ENCODE assay signal across 5 worm cellular contexts in the genomic region with DNA sequence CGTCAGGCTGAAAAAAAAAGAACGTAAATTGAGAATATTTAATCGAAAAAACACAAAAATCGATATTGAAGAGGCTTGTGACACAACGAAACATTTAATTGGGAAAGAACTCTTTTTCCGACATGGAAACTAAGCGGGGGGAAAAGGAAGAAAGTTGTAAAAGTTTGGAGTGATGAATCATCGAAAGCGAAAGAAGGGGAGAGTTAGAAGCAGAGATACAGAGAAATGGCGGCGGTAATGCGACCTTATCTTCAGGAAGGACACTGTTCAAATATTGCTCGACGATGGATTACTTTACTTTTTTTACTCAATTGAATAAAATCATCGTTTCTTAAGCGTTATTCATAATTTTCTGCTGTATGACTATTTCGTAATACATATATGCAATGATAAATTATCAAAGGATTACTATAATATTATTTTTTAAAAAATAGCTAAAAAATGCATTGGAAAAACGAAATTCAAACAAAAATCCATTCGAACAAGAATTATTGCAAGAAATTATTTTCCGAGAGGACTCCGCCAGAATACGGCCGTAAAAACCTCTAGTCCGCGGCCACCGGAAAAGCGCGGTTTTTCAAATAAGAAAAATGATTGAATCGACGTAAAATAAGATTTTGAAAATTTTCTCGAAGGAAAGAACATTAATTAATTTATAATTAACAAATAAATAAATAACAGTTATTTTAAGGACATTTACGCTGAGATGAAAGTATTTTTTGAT.
TF ChIP-seq lines count a peak whose summit lies in the region.

A gene (minus strand): TSS at position 13 of the 724 bp plus-strand sequence.

TF ChIP-seq in whole organism, L1 larva, 84 proteins besides CTCF, POLR2A, EP300 and RAD21 (continues in another document):
- peak; percentile 37 for TF ChIP-seq lin-15B (tag; optimal IDR thresholded peaks at IDR 0.05; lab: Kevin White, UChicago)
- peak; percentile 95 for TF ChIP-seq egl-13 (tag; optimal IDR thresholded peaks at IDR 0.05; lab: Kevin White, UChicago)
- TF ChIP-seq unc-62 (GFP tag; optimal IDR thresholded peaks at IDR 0.05; lab: Kevin White, UChicago), result no peak
- TF ChIP-seq mep-1 (tag; optimal IDR thresholded peaks at IDR 0.05; lab: Kevin White, UChicago), result peak; percentile 52
- TF ChIP-seq lir-3 (tag; optimal IDR thresholded peaks at IDR 0.05; lab: Kevin White, UChicago; ENCODE audit: poor library complexity), result peak; percentile 96
- peak; percentile 97 for TF ChIP-seq ceh-90 (tag; optimal IDR thresholded peaks at IDR 0.05; lab: Kevin White, UChicago)
- TF ChIP-seq ceh-82 (tag; optimal IDR thresholded peaks at IDR 0.05; lab: Kevin White, UChicago), result peak; percentile 52 to 58 (median 55)
- peak; percentile 73 for TF ChIP-seq Y116A8C.19 (tag; optimal IDR thresholded peaks at IDR 0.05; lab: Kevin White, UChicago; ENCODE audit: borderline replicate concordance)
- peak; percentile 86 for TF ChIP-seq lin-39 (tag; optimal IDR thresholded peaks at IDR 0.05; lab: Kevin White, UChicago)
- TF ChIP-seq F16B12.6 (tag; optimal IDR thresholded peaks at IDR 0.05; lab: Kevin White, UChicago), result peak; percentile 0
- TF ChIP-seq nhr-47 (tag; optimal IDR thresholded peaks at IDR 0.05; lab: Kevin White, UChicago), result peak; percentile 95
- TF ChIP-seq efl-3 (GFP tag; optimal IDR thresholded peaks at IDR 0.05; lab: Kevin White, UChicago), result peak; percentile 80
- peak; percentile 95 for TF ChIP-seq irx-1 (tag; optimal IDR thresholded peaks at IDR 0.05; lab: Kevin White, UChicago)
- no peak for TF ChIP-seq aha-1 (tag; optimal IDR thresholded peaks at IDR 0.05; lab: Kevin White, UChicago)
- TF ChIP-seq mef-2 (tag; optimal IDR thresholded peaks at IDR 0.05; lab: Kevin White, UChicago), result no peak
- TF ChIP-seq snu-23 (GFP tag; optimal IDR thresholded peaks at IDR 0.05; lab: Kevin White, UChicago), result peak; percentile 77

TF ChIP-seq in whole organism, L3 larva, 47 proteins besides CTCF, POLR2A, EP300 and RAD21 (continues in another document):
- TF ChIP-seq ceh-82 (tag; optimal IDR thresholded peaks at IDR 0.05; lab: Kevin White, UChicago), result peak; percentile 47
- TF ChIP-seq aly-2 (tag; optimal IDR thresholded peaks at IDR 0.05; lab: Kevin White, UChicago), result no peak
- peak; percentile 26 for TF ChIP-seq elt-1 (tag; optimal IDR thresholded peaks at IDR 0.05; lab: Kevin White, UChicago)
- TF ChIP-seq nhr-77 (tag; optimal IDR thresholded peaks at IDR 0.05; lab: Kevin White, UChicago), result no peak
- peak; percentile 42 for TF ChIP-seq lin-39 (tag; optimal IDR thresholded peaks at IDR 0.05; lab: Kevin White, UChicago)
- peak; percentile 6 for TF ChIP-seq ama-1 (optimal IDR thresholded peaks at IDR 0.05; lab: Kevin White, UChicago)
- TF ChIP-seq daf-12 (tag; optimal IDR thresholded peaks at IDR 0.05; lab: Kevin White, UChicago), result no peak
- peak; percentile 86 for TF ChIP-seq nhr-43 (tag; optimal IDR thresholded peaks at IDR 0.05; lab: Kevin White, UChicago; ENCODE audit: poor library complexity, severe bottlenecking)
- TF ChIP-seq snpc-4 (tag; optimal IDR thresholded peaks at IDR 0.05; lab: Kevin White, UChicago), result no peak
- no peak for TF ChIP-seq unc-62 (GFP tag; optimal IDR thresholded peaks at IDR 0.05; lab: Kevin White, UChicago)
- TF ChIP-seq nhr-67 (tag; optimal IDR thresholded peaks at IDR 0.05; lab: Kevin White, UChicago), result no peak
- peak; percentile 20 for TF ChIP-seq pqm-1 (tag; optimal IDR thresholded peaks at IDR 0.05; lab: Kevin White, UChicago)
- TF ChIP-seq ceh-28 (tag; optimal IDR thresholded peaks at IDR 0.05; lab: Kevin White, UChicago), result no peak
- TF ChIP-seq unc-39 (tag; optimal IDR thresholded peaks at IDR 0.05; lab: Kevin White, UChicago), result no peak
- peak; percentile 28 for TF ChIP-seq tbx-2 (tag; optimal IDR thresholded peaks at IDR 0.05; lab: Kevin White, UChicago)
- peak; percentile 52 for TF ChIP-seq lsy-12 (tag; optimal IDR thresholded peaks at IDR 0.05; lab: Kevin White, UChicago)
- peak; percentile 39 for TF ChIP-seq elt-2 (tag; optimal IDR thresholded peaks at IDR 0.05; lab: Kevin White, UChicago)

TF ChIP-seq in whole organism, early embryonic, 17 proteins besides CTCF, POLR2A, EP300 and RAD21:
- no peak for TF ChIP-seq hmbx-1 (tag; optimal IDR thresholded peaks at IDR 0.05; lab: Kevin White, UChicago)
- no peak for TF ChIP-seq ama-1 (optimal IDR thresholded peaks at IDR 0.05; lab: Kevin White, UChicago)
- TF ChIP-seq flt-1 (GFP tag; IDR thresholded peaks at IDR 0.05; lab: Robert Waterston, UW), result no peak
- TF ChIP-seq tbx-37 (GFP tag; conservative IDR thresholded peaks at IDR 0.05; lab: Robert Waterston, UW), result peak; percentile 80
- TF ChIP-seq tra-4 (tag; optimal IDR thresholded peaks at IDR 0.05; lab: Kevin White, UChicago), result no peak
- TF ChIP-seq scrt-1 (GFP tag; IDR thresholded peaks at IDR 0.05; lab: Robert Waterston, UW), result no peak
- peak; percentile 1 for TF ChIP-seq ceh-13 (GFP tag; optimal IDR thresholded peaks at IDR 0.05; lab: Kevin White, UChicago)
- TF ChIP-seq tbx-11 (GFP tag; IDR thresholded peaks at IDR 0.05; lab: Robert Waterston, UW), result no peak
- TF ChIP-seq F13C5.2 (tag; optimal IDR thresholded peaks at IDR 0.05; lab: Kevin White, UChicago), result no peak
- TF ChIP-seq B0310.2 (tag; optimal IDR thresholded peaks at IDR 0.05; lab: Kevin White, UChicago), result no peak
- no peak for TF ChIP-seq aly-1 (tag; optimal IDR thresholded peaks at IDR 0.05; lab: Kevin White, UChicago)
- no peak for TF ChIP-seq sea-1 (GFP tag; conservative IDR thresholded peaks at IDR 0.05; lab: Robert Waterston, UW)
- peak; percentile 79 for TF ChIP-seq pes-1 (GFP tag; IDR thresholded peaks at IDR 0.05; lab: Robert Waterston, UW)
- TF ChIP-seq ceh-36 (tag; optimal IDR thresholded peaks at IDR 0.05; lab: Kevin White, UChicago), result no peak
- no peak for TF ChIP-seq ets-7 (tag; optimal IDR thresholded peaks at IDR 0.05; lab: Kevin White, UChicago)
- TF ChIP-seq hmg-4 (GFP tag; optimal IDR thresholded peaks at IDR 0.05; lab: Kevin White, UChicago), result no peak
- TF ChIP-seq hnd-1 (tag; optimal IDR thresholded peaks at IDR 0.05; lab: Kevin White, UChicago), result no peak

TF ChIP-seq in whole organism, midembryonic, 9 proteins besides CTCF, POLR2A, EP300 and RAD21:
- TF ChIP-seq klf-2 (GFP tag; conservative IDR thresholded peaks at IDR 0.05; lab: Robert Waterston, UW) (0 out of 2 replicates have a peak, but pooled peaks have one; percentile 40), ztf-23 (GFP tag; IDR thresholded peaks at IDR 0.05; lab: Robert Waterston, UW) (peak; percentile 77), T22C8.4 (GFP tag; IDR thresholded peaks at IDR 0.05; lab: Robert Waterston, UW) (peak; percentile 34; the same call in 1 of the 2 replicates), flt-1 (GFP tag; IDR thresholded peaks at IDR 0.05; lab: Robert Waterston, UW) (peak; percentile 79), tab-1 (GFP tag; IDR thresholded peaks at IDR 0.05; lab: Robert Waterston, UW) (no peak), med-1 (GFP tag; optimal IDR thresholded peaks at IDR 0.05; lab: Kevin White, UChicago; ENCODE audit: insufficient read depth) (no peak), cog-1 (tag; optimal IDR thresholded peaks at IDR 0.05; lab: Kevin White, UChicago) (no peak), ztf-29 (GFP tag; IDR thresholded peaks at IDR 0.05; lab: Robert Waterston, UW) (no peak), ref-1 (GFP tag; conservative IDR thresholded peaks at IDR 0.05; lab: Robert Waterston, UW) (no peak)

TF ChIP-seq in whole organism, young adult, 124 proteins besides CTCF, POLR2A, EP300 and RAD21 (continues in another document):
- TF ChIP-seq snpc-1.1 (tag; optimal IDR thresholded peaks at IDR 0.05; lab: Kevin White, UChicago; ENCODE audit: insufficient read depth) (no peak), K12H6.12 (tag; optimal IDR thresholded peaks at IDR 0.05; lab: Kevin White, UChicago) (peak; percentile 42), dox-1 (GFP tag; IDR thresholded peaks at IDR 0.05; lab: Robert Waterston, UW) (no peak), ztf-25 (GFP tag; IDR thresholded peaks at IDR 0.05; lab: Robert Waterston, UW) (no peak), ets-4 (GFP tag; optimal IDR thresholded peaks at IDR 0.05; lab: Kevin White, UChicago) (no peak), madf-10 (tag; optimal IDR thresholded peaks at IDR 0.05; lab: Kevin White, UChicago) (peak; percentile 62), dpff-1 (tag; optimal IDR thresholded peaks at IDR 0.05; lab: Kevin White, UChicago) (no peak), Y79H2A.3 (GFP tag; conservative IDR thresholded peaks at IDR 0.05; lab: Robert Waterston, UW) (no peak), F57A8.1 (GFP tag; optimal IDR thresholded peaks at IDR 0.05; lab: Kevin White, UChicago) (no peak), F23B12.7 (tag; optimal IDR thresholded peaks at IDR 0.05; lab: Kevin White, UChicago; ENCODE audit: insufficient read depth) (no peak), rpc-1 (optimal IDR thresholded peaks at IDR 0.05; lab: Kevin White, UChicago) (no peak), rpc-1 (tag; optimal IDR thresholded peaks at IDR 0.05; lab: Kevin White, UChicago) (no peak), bed-1 (GFP tag; IDR thresholded peaks at IDR 0.05; lab: Robert Waterston, UW) (no peak), snpc-3.4 (tag; optimal IDR thresholded peaks at IDR 0.05; lab: Kevin White, UChicago) (no peak), ztf-28 (GFP tag; IDR thresholded peaks at IDR 0.05; lab: Robert Waterston, UW) (no peak), sptf-2 (GFP tag; optimal IDR thresholded peaks at IDR 0.05; lab: Kevin White, UChicago) (no peak), B0336.3 (GFP tag; IDR thresholded peaks at IDR 0.05; lab: Robert Waterston, UW) (no peak), attf-3 (GFP tag; conservative IDR thresholded peaks at IDR 0.05; lab: Robert Waterston, UW) (no peak), lsl-1 (GFP tag; optimal IDR thresholded peaks at IDR 0.05; lab: Kevin White, UChicago) (peak; percentile 45), gei-17 (GFP tag; optimal IDR thresholded peaks at IDR 0.05; lab: Kevin White, UChicago) (no peak), zim-3 (tag; optimal IDR thresholded peaks at IDR 0.05; lab: Kevin White, UChicago) (no peak), zfh-2 (GFP tag; conservative IDR thresholded peaks at IDR 0.05; lab: Robert Waterston, UW) (no peak), lin-35 (GFP tag; optimal IDR thresholded peaks at IDR 0.05; lab: Kevin White, UChicago) (peak in 1 of 3 experiments; percentile 89), ceh-100 (GFP tag; IDR thresholded peaks at IDR 0.05; lab: Robert Waterston, UW) (peak; percentile 33; the same call in 1 of the 2 replicates), rec-8 (tag; optimal IDR thresholded peaks at IDR 0.05; lab: Kevin White, UChicago) (peak in 1 of 2 experiments; percentile 56), nfya-1 (tag; optimal IDR thresholded peaks at IDR 0.05; lab: Kevin White, UChicago; ENCODE audit: borderline replicate concordance, insufficient read depth) (no peak), ztf-3 (GFP tag; optimal IDR thresholded peaks at IDR 0.05; lab: Kevin White, UChicago) (no peak), Y53G8AR.9 (GFP tag; conservative IDR thresholded peaks at IDR 0.05; lab: Robert Waterston, UW) (no peak), snpc-4 (GFP tag; optimal IDR thresholded peaks at IDR 0.05; lab: Kevin White, UChicago) (no peak), snpc-4 (tag; optimal IDR thresholded peaks at IDR 0.05; lab: Kevin White, UChicago) (no peak), let-607 (tag; optimal IDR thresholded peaks at IDR 0.05; lab: Kevin White, UChicago) (peak in 1 of 2 experiments; percentile 71)
